Worm (Caenorhabditis elegans): ENCODE measurements around the gene algn-14.

DNA sequence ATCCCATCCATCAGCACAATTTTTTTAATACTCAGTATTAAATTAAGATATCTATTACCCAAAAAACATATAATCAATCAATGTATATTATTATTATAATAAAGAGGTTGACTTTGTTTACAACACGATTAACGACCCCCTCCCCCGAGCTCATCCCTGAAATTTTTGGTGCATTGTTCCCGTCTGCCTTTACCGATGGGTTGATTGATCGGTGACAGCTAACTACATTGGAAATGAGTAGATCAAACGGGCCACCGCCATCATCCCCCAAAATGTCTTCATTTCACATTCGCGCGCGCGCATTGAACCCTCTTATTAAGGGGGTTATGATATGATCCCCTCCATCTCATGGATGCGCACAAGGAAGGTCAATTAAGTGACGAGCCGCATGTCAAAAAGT is 43.4 kb downstream of the algn-14 start:
- TF ChIP-seq mec-3 (tag; optimal IDR thresholded peaks at IDR 0.05; ENCODE audit: borderline replicate concordance), result no peak
- no peak for TF ChIP-seq ceh-45 (GFP tag; IDR thresholded peaks at IDR 0.05)
- no peak for TF ChIP-seq sox-2 (GFP tag; IDR thresholded peaks at IDR 0.05)
- TF ChIP-seq sox-4 (tag; optimal IDR thresholded peaks at IDR 0.05), result no peak
- TF ChIP-seq zip-5 (tag; optimal IDR thresholded peaks at IDR 0.05), result no peak
- no peak for TF ChIP-seq tbx-2 (tag; optimal IDR thresholded peaks at IDR 0.05)

All from whole organism, late embryonic.